Worm (Caenorhabditis elegans) whole organism, L4/young adult: ENCODE data around the gene lgc-29.

ENCODE experiments used
- dao-5 ChIP-seq: sonication (generic microtip); optimal IDR thresholded peaks from 2 replicates; lab custom pipeline; 2016; ENCODE audit warnings: missing genotype, missing genetic modification characterization, moderate library complexity, missing compliant biosample characterization
- him-1 ChIP-seq: sonication (generic microtip); optimal IDR thresholded peaks from 2 replicates; lab custom pipeline; 2016; ENCODE audit warnings: missing genotype, missing genetic modification reagents, missing genetic modification characterization, missing compliant biosample characterization

- TF ChIP-seq dao-5 (tag; lab: Kevin White, UChicago), result no peak
- TF ChIP-seq him-1 (tag; lab: Kevin White, UChicago), result no peak
These were observed 43.8 kb downstream of the lgc-29 start for ce11 chrV:4182546-4182945.
